Fruit fly (Drosophila melanogaster): Measurements from ENCODE around the gene CG6770.
A peak's percentile ranks its signal among the peaks of the same experiment; 100 is the strongest.

The CG6770 gene

dm6 chr2L:12075850-12076249 is 29.9 kb upstream of the CG6770 start, which contains the start of gene CG14947 (continued):
- TF ChIP-seq Ets65A (GFP tag) (no peak), CG7372 (GFP tag; IDR thresholded peaks at IDR 0.05) (no peak), fd64A (GFP tag; optimal IDR thresholded peaks at IDR 0.05) (peak; percentile 19), CG6689 (GFP tag; IDR thresholded peaks at IDR 0.05) (0 out of 2 replicates have a peak, but pooled peaks have one; percentile 27), CG10565 (GFP tag; optimal IDR thresholded peaks at IDR 0.05) (no peak), stwl (tag; optimal IDR thresholded peaks at IDR 0.05) (peak; percentile 17), CG7271 (tag; optimal IDR thresholded peaks at IDR 0.05) (peak; percentile 90), chinmo (GFP tag; IDR thresholded peaks at IDR 0.05; ENCODE audit: partially characterized antibody) (no peak), gsb (GFP tag; IDR thresholded peaks at IDR 0.05) (0 out of 2 replicates have a peak, but pooled peaks have one; percentile 27), prd (optimal IDR thresholded peaks at IDR 0.05) (no peak), prd (GFP tag; IDR thresholded peaks at IDR 0.05) (peak; percentile 63; the same call in 1 of the 3 replicates), MTF-1 (GFP tag; optimal IDR thresholded peaks at IDR 0.05; ENCODE audit: borderline replicate concordance) (peak; percentile 17), nerfin-1 (tag; optimal IDR thresholded peaks at IDR 0.05) (peak; percentile 17), Ets97D (GFP tag; optimal IDR thresholded peaks at IDR 0.05) (peak; percentile 76), lov (optimal IDR thresholded peaks at IDR 0.05) (no peak), lov (GFP tag; IDR thresholded peaks at IDR 0.05) (0 out of 3 replicates have a peak, but pooled peaks have one; percentile 63), D19A (tag; optimal IDR thresholded peaks at IDR 0.05) (peak; percentile 88), CG8290 (GFP tag; optimal IDR thresholded peaks at IDR 0.05) (no peak), CG8290 (tag; optimal IDR thresholded peaks at IDR 0.05) (peak in 1 of 2 experiments; percentile 41), pros (GFP tag; optimal IDR thresholded peaks at IDR 0.05) (no peak), CG15479 (GFP tag; optimal IDR thresholded peaks at IDR 0.05) (peak; percentile 39), pzg (GFP tag; optimal IDR thresholded peaks at IDR 0.05) (no peak), ac (GFP tag; optimal IDR thresholded peaks at IDR 0.05) (peak; percentile 32), gfzf (GFP tag; optimal IDR thresholded peaks at IDR 0.05) (no peak), HLHmδ (GFP tag; optimal IDR thresholded peaks at IDR 0.05) (peak; percentile 59), Elba2 (GFP tag; optimal IDR thresholded peaks at IDR 0.05) (peak; percentile 57), CG13296 (GFP tag; optimal IDR thresholded peaks at IDR 0.05) (no peak), ci (GFP tag; IDR thresholded peaks at IDR 0.05) (peak; percentile 72), ATbp (GFP tag; optimal IDR thresholded peaks at IDR 0.05) (peak; percentile 12), Kr (GFP tag; optimal IDR thresholded peaks at IDR 0.05) (peak; percentile 25), nom (GFP tag; optimal IDR thresholded peaks at IDR 0.05) (peak; percentile 38), CG6254 (GFP tag; optimal IDR thresholded peaks at IDR 0.05) (no peak), Xrp1 (GFP tag; IDR thresholded peaks at IDR 0.05) (0 out of 2 replicates have a peak, but pooled peaks have one; percentile 31), CG1233 (GFP tag; optimal IDR thresholded peaks at IDR 0.05) (peak; percentile 42), fd102C (GFP tag; optimal IDR thresholded peaks at IDR 0.05) (peak; percentile 52), CG10979 (tag; optimal IDR thresholded peaks at IDR 0.05) (peak; percentile 23), gce (GFP tag; IDR thresholded peaks at IDR 0.05) (0 out of 3 replicates have a peak, but pooled peaks have one; percentile 18), CG6813 (GFP tag; optimal IDR thresholded peaks at IDR 0.05) (peak; percentile 30), bcd (GFP tag; optimal IDR thresholded peaks at IDR 0.05) (no peak)

- TF ChIP-seq CG10462 (GFP tag; optimal IDR thresholded peaks at IDR 0.05) (no peak), ap (GFP tag; IDR thresholded peaks at IDR 0.05) (no peak), grn (GFP tag; optimal IDR thresholded peaks at IDR 0.05) (no peak), twi (tag; optimal IDR thresholded peaks at IDR 0.05) (no peak), Blimp-1 (GFP tag; optimal IDR thresholded peaks at IDR 0.05) (peak; percentile 53), CG4328 (GFP tag; optimal IDR thresholded peaks at IDR 0.05) (no peak), CG6254 (GFP tag; optimal IDR thresholded peaks at IDR 0.05) (no peak), Trl (optimal IDR thresholded peaks at IDR 0.05) (peak in 1 of 2 experiments; percentile 11), Trl (GFP tag; optimal IDR thresholded peaks at IDR 0.05) (no peak), CG1792 (GFP tag; optimal IDR thresholded peaks at IDR 0.05) (no peak), nom (GFP tag; optimal IDR thresholded peaks at IDR 0.05) (peak; percentile 55), crol (GFP tag; IDR thresholded peaks at IDR 0.05) (no peak)
Observed at dm6 chr2L:12066617-12067251, 20.8 kb upstream of the CG6770 start, which contains the start of gene firl. firl (minus strand) TSS chr2L:12066775.
